Fruit fly (Drosophila melanogaster) whole organism, embryonic: ENCODE data around the gene CG9582.
A peak's percentile ranks its signal among the peaks of the same experiment; 100 is the strongest.

Experiments
- Asciz ChIP-seq: fragments of 200-800 bp; sonication (Bioruptor generic); optimal IDR thresholded peaks from 2 replicates; lab custom pipeline; 2017; ENCODE audit warnings: missing biosample characterization, mild to moderate bottlenecking, missing genetic modification characterization, missing genetic modification reagents
- Bdp1 ChIP-seq: fragments of 200-800 bp; sonication (Bioruptor generic); optimal IDR thresholded peaks from 3 replicates; lab custom pipeline; 2016; ENCODE audit warnings: missing biosample characterization, missing genetic modification characterization
- CG10267 ChIP-seq: fragments of 200-800 bp; sonication (Bioruptor generic); optimal IDR thresholded peaks from 2 replicates; lab custom pipeline; 2018; ENCODE audit warnings: missing biosample characterization, mild to moderate bottlenecking, missing genetic modification characterization, moderate library complexity
- CG10979 ChIP-seq: fragments of 200-800 bp; sonication (Bioruptor generic); optimal IDR thresholded peaks from 2 replicates; lab custom pipeline; 2018; ENCODE audit warnings: missing biosample characterization, mild to moderate bottlenecking, missing genetic modification characterization, moderate library complexity
- CG11723 ChIP-seq: fragments of 200-800 bp; sonication (Bioruptor generic); optimal IDR thresholded peaks from 2 replicates; lab custom pipeline; 2017; ENCODE audit warnings: missing biosample characterization, mild to moderate bottlenecking, missing genetic modification characterization
- CG12219 ChIP-seq: fragments of 200-800 bp; sonication (Bioruptor generic); optimal IDR thresholded peaks from 3 replicates; lab custom pipeline; 2018; ENCODE audit warnings: missing biosample characterization, mild to moderate bottlenecking, missing genetic modification characterization
- CG13424 ChIP-seq: fragments of 200-800 bp; sonication (Bioruptor generic); optimal IDR thresholded peaks from 2 replicates; lab custom pipeline; 2019; ENCODE audit warnings: missing biosample characterization, mild to moderate bottlenecking, missing genetic modification characterization, moderate library complexity
- CG13775 ChIP-seq: fragments of 200-800 bp; sonication (Bioruptor generic); optimal IDR thresholded peaks from 3 replicates; lab custom pipeline; 2017; ENCODE audit warnings: missing biosample characterization, mild to moderate bottlenecking, missing genetic modification characterization
- CG14667 ChIP-seq: fragments of 200-800 bp; sonication (Bioruptor generic); IDR thresholded peaks from 2 replicates; pipeline ENCODE4 v1.3.6; 2022; ENCODE audit warnings: missing biosample characterization, missing genetic modification characterization
- CG1832 ChIP-seq: fragments of 200-800 bp; sonication (Bioruptor generic); optimal IDR thresholded peaks from 2 replicates; lab custom pipeline; 2017; ENCODE audit warnings: missing biosample characterization, mild to moderate bottlenecking, missing genetic modification characterization, inconsistent platforms
- CG2678 ChIP-seq: fragments of 200-800 bp; sonication (Bioruptor generic); optimal IDR thresholded peaks from 3 replicates; lab custom pipeline; 2019; ENCODE audit warnings: missing biosample characterization, mild to moderate bottlenecking, missing genetic modification characterization, moderate library complexity
- CG3281 ChIP-seq: fragments of 200-800 bp; sonication (Bioruptor generic); optimal IDR thresholded peaks from 3 replicates; lab custom pipeline; 2017; ENCODE audit warnings: missing biosample characterization, mild to moderate bottlenecking, missing genetic modification characterization
- CG34376 ChIP-seq: fragments of 200-800 bp; sonication (Bioruptor generic); optimal IDR thresholded peaks from 2 replicates; lab custom pipeline; 2018; ENCODE audit warnings: missing biosample characterization, mild to moderate bottlenecking, missing genetic modification characterization
- CG3838 ChIP-seq: fragments of 200-800 bp; sonication (Bioruptor generic); optimal IDR thresholded peaks from 3 replicates; lab custom pipeline; 2016; ENCODE audit warnings: missing biosample characterization, missing genetic modification characterization
- CG6791 ChIP-seq: fragments of 200-800 bp; sonication (Bioruptor generic); IDR thresholded peaks from 3 replicates; pipeline ENCODE4 v1.3.6; 2022; ENCODE audit warnings: missing biosample characterization, missing genetic modification characterization; ENCODE audit not compliant: partially characterized antibody
- CG7556 ChIP-seq: fragments of 200-800 bp; sonication (Bioruptor generic); optimal IDR thresholded peaks from 2 replicates; lab custom pipeline; 2017; ENCODE audit warnings: missing biosample characterization, mild to moderate bottlenecking, missing genetic modification characterization
- CTCF ChIP-seq: fragments of 200-800 bp; sonication (Bioruptor generic); optimal IDR thresholded peaks from 2 replicates; lab custom pipeline; 2017; ENCODE audit warnings: missing biosample characterization, mild to moderate bottlenecking, missing genetic modification characterization, moderate library complexity
- Dip2 ChIP-seq: fragments of 200-800 bp; sonication (Bioruptor generic); IDR thresholded peaks from 2 replicates; pipeline ENCODE4 v1.3.6; 2022; ENCODE audit warnings: missing biosample characterization, missing genetic modification characterization
- ERR ChIP-seq: fragments of 200-800 bp; sonication (Bioruptor generic); optimal IDR thresholded peaks from 2 replicates; lab custom pipeline; 2016; ENCODE audit warnings: missing biosample characterization, missing genetic modification characterization
- Elba2 ChIP-seq: fragments of 200-800 bp; sonication (Bioruptor generic); optimal IDR thresholded peaks from 3 replicates; lab custom pipeline; 2016; ENCODE audit warnings: missing biosample characterization, missing genetic modification characterization
- Fer1 ChIP-seq: fragments of 200-800 bp; sonication (Bioruptor generic); optimal IDR thresholded peaks from 2 replicates; lab custom pipeline; 2017; ENCODE audit warnings: missing biosample characterization, mild to moderate bottlenecking, missing genetic modification characterization
- GATAe ChIP-seq: fragments of 200-800 bp; sonication (Bioruptor generic); conservative IDR thresholded peaks from 2 replicates; pipeline ENCODE4 v1.3.6; 2022; ENCODE audit warnings: missing biosample characterization, missing genetic modification characterization
- Gsc ChIP-seq: fragments of 200-800 bp; sonication (Bioruptor generic); IDR thresholded peaks from 2 replicates; pipeline ENCODE4 v1.3.6; 2022; ENCODE audit warnings: missing biosample characterization, missing genetic modification characterization
- MBD-R2 ChIP-seq: fragments of 200-800 bp; sonication (Bioruptor generic); IDR thresholded peaks from 2 replicates; pipeline ENCODE4 v1.3.6; 2022; ENCODE audit warnings: missing biosample characterization, missing genetic modification characterization
- MTF-1 ChIP-seq: fragments of 200-800 bp; sonication (Bioruptor generic); optimal IDR thresholded peaks from 2 replicates; lab custom pipeline; 2018; ENCODE audit warnings: missing biosample characterization, mild to moderate bottlenecking, missing genetic modification characterization, borderline replicate concordance
- Med ChIP-seq: fragments of 200-800 bp; sonication (Bioruptor generic); peaks from one replicate; lab custom pipeline; 2016; ENCODE audit warnings: missing biosample characterization, missing genetic modification characterization, mild to moderate bottlenecking, inconsistent platforms, moderate library complexity
- Mes4 ChIP-seq: fragments of 200-800 bp; sonication (Bioruptor generic); optimal IDR thresholded peaks from 2 replicates; lab custom pipeline; 2016; ENCODE audit warnings: missing biosample characterization, missing genetic modification characterization
- NC2β ChIP-seq: fragments of 200-800 bp; sonication (Bioruptor generic); optimal IDR thresholded peaks from 2 replicates; lab custom pipeline; 2016; ENCODE audit warnings: missing biosample characterization, missing genetic modification characterization
- PHDP ChIP-seq: fragments of 200-800 bp; sonication (Bioruptor generic); optimal IDR thresholded peaks from 3 replicates; lab custom pipeline; 2018; ENCODE audit warnings: missing biosample characterization, mild to moderate bottlenecking, missing genetic modification characterization, moderate library complexity
- Rfx ChIP-seq: fragments of 200-800 bp; sonication (Bioruptor generic); IDR thresholded peaks from 2 replicates; pipeline ENCODE4 v1.3.6; 2022; ENCODE audit warnings: missing biosample characterization, missing genetic modification characterization
- Scr ChIP-seq: fragments of 200-800 bp; sonication (Bioruptor generic); IDR thresholded peaks from 2 replicates; pipeline ENCODE4 v1.3.6; 2022; ENCODE audit warnings: missing biosample characterization, missing genetic modification characterization; ENCODE audit not compliant: partially characterized antibody
- Xrp1 ChIP-seq: fragments of 200-800 bp; sonication (Bioruptor generic); IDR thresholded peaks from 2 replicates; pipeline ENCODE4 v1.3.6; 2022; ENCODE audit warnings: missing biosample characterization, missing genetic modification characterization
- ap ChIP-seq: fragments of 200-800 bp; sonication (Bioruptor generic); IDR thresholded peaks from 2 replicates; pipeline ENCODE4 v1.3.6; 2022; ENCODE audit warnings: missing biosample characterization, missing genetic modification characterization
- az2 ChIP-seq: fragments of 200-800 bp; sonication (Bioruptor generic); optimal IDR thresholded peaks from 3 replicates; lab custom pipeline; 2016; ENCODE audit warnings: missing biosample characterization, missing genetic modification characterization
- bigmax ChIP-seq: fragments of 200-800 bp; sonication (Bioruptor generic); optimal IDR thresholded peaks from 2 replicates; lab custom pipeline; 2018; ENCODE audit warnings: missing biosample characterization, mild to moderate bottlenecking, missing genetic modification characterization
- bsh ChIP-seq, 2 experiments: fragments of 200-800 bp; sonication (Bioruptor generic); optimal IDR thresholded peaks; 2 replicates each; lab custom pipeline; 2017 to 2018; ENCODE audit warnings: mild to moderate bottlenecking in 2 of 2, missing biosample characterization in 2 of 2, missing genetic modification characterization in 2 of 2, moderate library complexity in 1 of 2
- btn ChIP-seq: fragments of 200-800 bp; sonication (Bioruptor generic); optimal IDR thresholded peaks from 2 replicates; lab custom pipeline; 2016; ENCODE audit warnings: missing biosample characterization, missing genetic modification characterization
- dati ChIP-seq: fragments of 200-800 bp; sonication (Bioruptor generic); IDR thresholded peaks from 2 replicates; pipeline ENCODE4 v1.3.6; 2022; ENCODE audit warnings: missing biosample characterization, missing genetic modification characterization
- fd64A ChIP-seq: fragments of 200-800 bp; sonication (Bioruptor generic); optimal IDR thresholded peaks from 3 replicates; lab custom pipeline; 2018; ENCODE audit warnings: missing biosample characterization, mild to moderate bottlenecking, missing genetic modification characterization
- gcm ChIP-seq: fragments of 200-800 bp; sonication (Bioruptor generic); optimal IDR thresholded peaks from 2 replicates; lab custom pipeline; 2019; ENCODE audit warnings: missing biosample characterization, mild to moderate bottlenecking, missing genetic modification characterization, moderate library complexity
- gro ChIP-seq: fragments of 200-800 bp; sonication (Bioruptor generic); optimal IDR thresholded peaks from 2 replicates; lab custom pipeline; 2016; ENCODE audit warnings: missing biosample characterization, missing genetic modification characterization
- jing ChIP-seq: fragments of 200-800 bp; sonication (Bioruptor generic); optimal IDR thresholded peaks from 2 replicates; lab custom pipeline; 2018; ENCODE audit warnings: missing biosample characterization, mild to moderate bottlenecking, missing genetic modification characterization
- odd ChIP-seq: fragments of 200-800 bp; sonication (Bioruptor generic); optimal IDR thresholded peaks from 2 replicates; lab custom pipeline; 2017; ENCODE audit warnings: missing biosample characterization, mild to moderate bottlenecking, missing genetic modification characterization
- p53 ChIP-seq: fragments of 200-800 bp; sonication (Bioruptor generic); optimal IDR thresholded peaks from 2 replicates; lab custom pipeline; 2016; ENCODE audit warnings: missing biosample characterization, missing genetic modification characterization
- peb ChIP-seq: fragments of 200-800 bp; sonication (Bioruptor generic); IDR thresholded peaks from 2 replicates; pipeline ENCODE4 v1.3.6; 2022; ENCODE audit warnings: missing biosample characterization, missing genetic modification characterization
- pfk ChIP-seq: fragments of 200-800 bp; sonication (Bioruptor generic); optimal IDR thresholded peaks from 2 replicates; lab custom pipeline; 2018; ENCODE audit warnings: missing biosample characterization, mild to moderate bottlenecking, missing genetic modification characterization, moderate library complexity
- phol ChIP-seq: fragments of 200-800 bp; sonication (Bioruptor generic); optimal IDR thresholded peaks from 3 replicates; lab custom pipeline; 2018; ENCODE audit warnings: missing biosample characterization, mild to moderate bottlenecking, missing genetic modification characterization, moderate library complexity
- ro ChIP-seq: fragments of 200-800 bp; sonication (Bioruptor generic); IDR thresholded peaks from 2 replicates; pipeline ENCODE4 v1.3.6; 2022; ENCODE audit warnings: missing biosample characterization, missing genetic modification characterization
- tna ChIP-seq: fragments of 200-800 bp; sonication (Bioruptor generic); IDR thresholded peaks from 2 replicates; pipeline ENCODE4 v1.3.6; 2022; ENCODE audit warnings: missing biosample characterization, missing genetic modification characterization; ENCODE audit not compliant: partially characterized antibody
- trem ChIP-seq: fragments of 200-800 bp; optimal IDR thresholded peaks from 3 replicates; lab custom pipeline; 2019; ENCODE audit warnings: missing biosample characterization, mild to moderate bottlenecking, missing genetic modification characterization, moderate library complexity
- unpg ChIP-seq: fragments of 200-800 bp; sonication (Bioruptor generic); optimal IDR thresholded peaks from 3 replicates; lab custom pipeline; 2018; ENCODE audit warnings: missing biosample characterization, mild to moderate bottlenecking, missing genetic modification characterization, moderate library complexity
- wdn ChIP-seq: fragments of 200-800 bp; sonication (Bioruptor generic); IDR thresholded peaks from 2 replicates; pipeline ENCODE4 v1.3.6; 2022; ENCODE audit warnings: missing biosample characterization, missing genetic modification characterization

The CG9582 gene

DNA sequence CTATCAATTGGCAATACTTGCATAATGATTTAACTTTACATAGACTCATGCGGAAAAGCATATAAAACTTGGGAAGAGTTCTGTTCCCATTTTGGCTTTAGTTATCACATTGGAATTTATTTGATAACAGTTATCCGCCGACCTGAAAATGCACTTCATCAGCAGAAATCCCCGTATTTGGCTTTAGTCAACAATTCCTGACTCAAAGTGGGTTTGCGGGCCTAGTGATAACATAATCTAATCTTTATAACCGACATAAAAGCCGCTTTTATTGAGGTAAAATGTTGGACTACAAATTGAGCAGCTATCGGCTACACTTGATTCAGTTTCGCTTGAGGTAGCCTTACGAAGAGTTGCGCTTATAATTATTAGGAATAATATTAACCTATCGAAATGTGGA is 21.4 kb downstream of the CG9582 start, which contains the start of gene CG9568 (continued):
- no peak for TF ChIP-seq trem (tag; lab: Kevin White, UChicago)
- no peak for TF ChIP-seq phol (tag; lab: Kevin White, UChicago)
- no peak for TF ChIP-seq p53 (GFP tag; lab: Kevin White, UChicago)
- peak; percentile 2 for TF ChIP-seq Asciz (GFP tag; lab: Kevin White, UChicago)
- no peak for TF ChIP-seq btn
- no peak for TF ChIP-seq dati (GFP tag; lab: Robert Waterston, UW)
- TF ChIP-seq MBD-R2 (GFP tag; lab: Robert Waterston, UW), result no peak
- no peak for TF ChIP-seq CG7556 (GFP tag; lab: Kevin White, UChicago)
- no peak for TF ChIP-seq Scr (GFP tag; lab: Robert Waterston, UW)
- no peak for TF ChIP-seq CG13775
- peak; percentile 53 for TF ChIP-seq Med
- TF ChIP-seq CTCF (GFP tag; lab: Kevin White, UChicago), result no peak
- peak; percentile 2 for TF ChIP-seq CG12219 (GFP tag; lab: Kevin White, UChicago)
- TF ChIP-seq ro, result no peak
- peak; percentile 2 for TF ChIP-seq PHDP (tag; lab: Kevin White, UChicago)
- TF ChIP-seq bigmax (GFP tag; lab: Kevin White, UChicago), result no peak
- peak; percentile 6 for TF ChIP-seq odd
- no peak for TF ChIP-seq gro (GFP tag; lab: Kevin White, UChicago)
- no peak for TF ChIP-seq gcm
- no peak for TF ChIP-seq Elba2 (GFP tag; lab: Kevin White, UChicago)
- no peak for TF ChIP-seq CG14667
- TF ChIP-seq Dip2 (GFP tag; lab: Robert Waterston, UW), result no peak
- TF ChIP-seq CG3838 (GFP tag; lab: Kevin White, UChicago), result no peak
- no peak for TF ChIP-seq MTF-1
- no peak for TF ChIP-seq Xrp1
- no peak for TF ChIP-seq ap (GFP tag; lab: Robert Waterston, UW)
- TF ChIP-seq CG10267 (tag; lab: Kevin White, UChicago), result no peak
- peak; percentile 37; the same call in 1 of the 2 replicates for TF ChIP-seq GATAe (GFP tag; lab: Robert Waterston, UW)
- peak; percentile 7 for TF ChIP-seq fd64A (GFP tag; lab: Kevin White, UChicago)
- TF ChIP-seq pfk (GFP tag; lab: Kevin White, UChicago), result no peak
- no peak for TF ChIP-seq Rfx (GFP tag; lab: Robert Waterston, UW)
- no peak for TF ChIP-seq bsh (GFP tag; optimal IDR thresholded peaks at IDR 0.05; lab: Kevin White, UChicago)
- TF ChIP-seq az2 (GFP tag; lab: Kevin White, UChicago), result no peak
- peak; percentile 54 for TF ChIP-seq CG34376 (GFP tag; lab: Kevin White, UChicago)
- TF ChIP-seq CG1832 (GFP tag; lab: Kevin White, UChicago), result no peak
- TF ChIP-seq Fer1 (GFP tag; lab: Kevin White, UChicago), result no peak
- peak; percentile 5 for TF ChIP-seq unpg (GFP tag; lab: Kevin White, UChicago)
- no peak for TF ChIP-seq CG11723 (GFP tag; lab: Kevin White, UChicago)
- no peak for TF ChIP-seq peb
- no peak for TF ChIP-seq jing (GFP tag; lab: Kevin White, UChicago)
- TF ChIP-seq CG10979 (tag; lab: Kevin White, UChicago), result no peak
- TF ChIP-seq Mes4, result no peak
- no peak for TF ChIP-seq Bdp1 (GFP tag; lab: Kevin White, UChicago)
- TF ChIP-seq NC2β (GFP tag; lab: Kevin White, UChicago), result no peak
- peak; percentile 7 for TF ChIP-seq CG3281
- no peak for TF ChIP-seq CG13424 (tag; lab: Kevin White, UChicago)
- TF ChIP-seq CG2678 (tag; lab: Kevin White, UChicago), result peak; percentile 17
- no peak for TF ChIP-seq tna (GFP tag; lab: Robert Waterston, UW)
- TF ChIP-seq CG6791 (GFP tag; lab: Robert Waterston, UW), result no peak
- no peak for TF ChIP-seq ERR
- no peak for TF ChIP-seq wdn (GFP tag; lab: Robert Waterston, UW)
- no peak for TF ChIP-seq Gsc
